Worm (Caenorhabditis elegans) whole organism, L3 larva: ENCODE data around the gene cst-1.

ENCODE experiments used
- ZK546.5 ChIP-seq: sonication (generic microtip); optimal IDR thresholded peaks from 2 replicates; lab custom pipeline; 2017; ENCODE audit warnings: missing biosample characterization, missing genetic modification characterization
- aly-2 ChIP-seq: fragments of 150-350 bp; optimal IDR thresholded peaks from 2 replicates; lab custom pipeline; 2014; ENCODE audit warnings: missing biosample characterization, missing genetic modification characterization
- ama-1 ChIP-seq: fragments of 150-350 bp; optimal IDR thresholded peaks from 2 replicates; lab custom pipeline; 2018
- ceh-16 ChIP-seq: sonication (generic microtip); optimal IDR thresholded peaks from 2 replicates; lab custom pipeline; 2017; ENCODE audit warnings: missing biosample characterization, missing genetic modification characterization
- ceh-28 ChIP-seq: fragments of 150-350 bp; optimal IDR thresholded peaks from 2 replicates; lab custom pipeline; 2014; ENCODE audit warnings: missing biosample characterization, missing genetic modification reagents, missing genetic modification characterization
- ceh-82 ChIP-seq: fragments of 150-350 bp; optimal IDR thresholded peaks from 2 replicates; lab custom pipeline; 2014; ENCODE audit warnings: missing biosample characterization, missing genetic modification characterization
- egl-5 ChIP-seq: fragments of 150-350 bp; optimal IDR thresholded peaks from 2 replicates; lab custom pipeline; 2017; ENCODE audit warnings: missing biosample characterization, missing genetic modification reagents, missing genetic modification characterization, inconsistent platforms
- elt-1 ChIP-seq: fragments of 150-350 bp; optimal IDR thresholded peaks from 2 replicates; lab custom pipeline; 2014; ENCODE audit warnings: missing biosample characterization, missing genetic modification characterization
- elt-2 ChIP-seq: sonication (generic microtip); optimal IDR thresholded peaks from 2 replicates; lab custom pipeline; 2016; ENCODE audit warnings: missing genetic modification reagents, mild to moderate bottlenecking, missing genetic modification characterization, missing compliant biosample characterization
- eor-1 ChIP-seq, 2 experiments: fragments of 150-350 bp; optimal IDR thresholded peaks; 2 replicates each; lab custom pipeline; 2014 to 2018; ENCODE audit warnings: missing biosample characterization in 2 of 2, missing genetic modification characterization in 2 of 2
- fkh-10 ChIP-seq: sonication (generic microtip); optimal IDR thresholded peaks from 2 replicates; lab custom pipeline; 2017; ENCODE audit warnings: missing biosample characterization, missing genetic modification reagents, missing genetic modification characterization
- hmg-11 ChIP-seq: sonication (generic microtip); optimal IDR thresholded peaks from 2 replicates; lab custom pipeline; 2016; ENCODE audit warnings: missing genetic modification characterization, missing compliant biosample characterization
- jun-1 ChIP-seq: fragments of 150-350 bp; optimal IDR thresholded peaks from 2 replicates; lab custom pipeline; 2014; ENCODE audit warnings: missing biosample characterization, missing genetic modification reagents, missing genetic modification characterization
- lin-15B ChIP-seq: fragments of 150-350 bp; optimal IDR thresholded peaks from 2 replicates; lab custom pipeline; 2014; ENCODE audit warnings: missing biosample characterization, missing genetic modification characterization
- lin-39 ChIP-seq: fragments of 150-350 bp; optimal IDR thresholded peaks from 2 replicates; lab custom pipeline; 2018; ENCODE audit warnings: missing biosample characterization, missing genetic modification reagents, missing genetic modification characterization
- lsy-12 ChIP-seq: sonication (generic microtip); optimal IDR thresholded peaks from 2 replicates; lab custom pipeline; 2016; ENCODE audit warnings: mild to moderate bottlenecking, missing genetic modification characterization, missing compliant biosample characterization
- mdl-1 ChIP-seq: fragments of 150-350 bp; optimal IDR thresholded peaks from 2 replicates; lab custom pipeline; 2014; ENCODE audit warnings: missing biosample characterization, missing genetic modification characterization
- mml-1 ChIP-seq: fragments of 150-350 bp; sonication (generic microtip); optimal IDR thresholded peaks from 3 replicates; lab custom pipeline; 2014; ENCODE audit warnings: missing biosample characterization, missing genetic modification characterization
- nfya-1 ChIP-seq: sonication (generic microtip); optimal IDR thresholded peaks from 2 replicates; lab custom pipeline; 2017; ENCODE audit warnings: missing genetic modification characterization, mild to moderate bottlenecking, missing compliant biosample characterization, antibody characterized with exemption, moderate library complexity; ENCODE audit not compliant: insufficient read depth
- nhr-11 ChIP-seq: fragments of 150-350 bp; optimal IDR thresholded peaks from 2 replicates; lab custom pipeline; 2014; ENCODE audit warnings: missing biosample characterization, missing genetic modification characterization
- nhr-12 ChIP-seq: fragments of 150-350 bp; optimal IDR thresholded peaks from 2 replicates; lab custom pipeline; 2014; ENCODE audit warnings: missing biosample characterization, missing genetic modification characterization
- nhr-23 ChIP-seq: fragments of 150-350 bp; optimal IDR thresholded peaks from 2 replicates; lab custom pipeline; 2014; ENCODE audit warnings: missing biosample characterization, missing genetic modification reagents, missing genetic modification characterization
- nhr-237 ChIP-seq: fragments of 150-350 bp; optimal IDR thresholded peaks from 2 replicates; lab custom pipeline; 2014; ENCODE audit warnings: missing biosample characterization, missing genetic modification characterization
- nhr-28 ChIP-seq: fragments of 150-350 bp; optimal IDR thresholded peaks from 2 replicates; lab custom pipeline; 2014; ENCODE audit warnings: missing biosample characterization, missing genetic modification characterization
- nhr-43 ChIP-seq: sonication (generic microtip); optimal IDR thresholded peaks from 2 replicates; lab custom pipeline; 2016; ENCODE audit warnings: mild to moderate bottlenecking, missing genetic modification characterization, missing compliant biosample characterization; ENCODE audit not compliant: poor library complexity, severe bottlenecking
- nhr-67 ChIP-seq: fragments of 150-350 bp; optimal IDR thresholded peaks from 2 replicates; lab custom pipeline; 2014; ENCODE audit warnings: missing biosample characterization, missing genetic modification characterization
- nhr-76 ChIP-seq: fragments of 150-350 bp; sonication (generic microtip); optimal IDR thresholded peaks from 5 replicates; lab custom pipeline; 2014; ENCODE audit warnings: missing biosample characterization, missing genetic modification characterization
- nhr-77 ChIP-seq: fragments of 150-350 bp; optimal IDR thresholded peaks from 2 replicates; lab custom pipeline; 2014; ENCODE audit warnings: missing biosample characterization, missing genetic modification characterization
- pha-4 ChIP-seq: fragments of 150-350 bp; optimal IDR thresholded peaks from 2 replicates; lab custom pipeline; 2014; ENCODE audit warnings: missing biosample characterization, missing genetic modification reagents, missing genetic modification characterization
- pqm-1 ChIP-seq: fragments of 150-350 bp; optimal IDR thresholded peaks from 2 replicates; lab custom pipeline; 2017; ENCODE audit warnings: missing biosample characterization, missing genetic modification characterization, inconsistent platforms
- unc-39 ChIP-seq: sonication (generic microtip); optimal IDR thresholded peaks from 4 replicates; lab custom pipeline; 2017; ENCODE audit warnings: missing biosample characterization, missing genetic modification characterization
- unc-62 ChIP-seq: fragments of 150-350 bp; sonication (generic microtip); optimal IDR thresholded peaks from 4 replicates; lab custom pipeline; 2014; ENCODE audit warnings: missing biosample characterization, missing genetic modification reagents, missing genetic modification characterization
- zag-1 ChIP-seq: fragments of 150-350 bp; optimal IDR thresholded peaks from 2 replicates; lab custom pipeline; 2014; ENCODE audit warnings: missing biosample characterization, missing genetic modification characterization
- ztf-11 ChIP-seq: fragments of 150-350 bp; optimal IDR thresholded peaks from 2 replicates; lab custom pipeline; 2014; ENCODE audit warnings: missing biosample characterization, missing genetic modification characterization

The cst-1 gene

DNA sequence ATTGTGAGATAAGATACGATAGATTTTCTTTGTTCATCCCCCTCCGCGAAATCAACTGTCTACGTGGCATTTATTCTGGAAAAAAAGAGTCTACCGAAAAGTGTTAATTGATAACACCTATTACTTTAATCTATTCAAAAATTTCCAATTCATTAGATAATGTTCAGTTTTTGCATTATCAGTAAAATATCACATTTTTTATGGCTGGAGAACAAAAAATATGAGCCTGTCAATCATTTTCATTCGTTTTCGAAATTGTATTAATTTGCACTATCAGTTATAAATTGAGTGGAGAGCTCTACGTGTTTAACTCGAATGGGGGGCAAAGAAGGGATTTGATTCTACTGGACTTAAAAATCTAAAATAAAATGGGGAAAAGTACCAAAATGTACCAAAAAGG is 19.6 kb downstream of the cst-1 start:
- TF ChIP-seq elt-2 (peak; percentile 61), jun-1 (tag; lab: Kevin White, UChicago) (no peak), lin-15B (no peak), nhr-67 (no peak), lin-39 (tag; lab: Kevin White, UChicago) (no peak)

DNA sequence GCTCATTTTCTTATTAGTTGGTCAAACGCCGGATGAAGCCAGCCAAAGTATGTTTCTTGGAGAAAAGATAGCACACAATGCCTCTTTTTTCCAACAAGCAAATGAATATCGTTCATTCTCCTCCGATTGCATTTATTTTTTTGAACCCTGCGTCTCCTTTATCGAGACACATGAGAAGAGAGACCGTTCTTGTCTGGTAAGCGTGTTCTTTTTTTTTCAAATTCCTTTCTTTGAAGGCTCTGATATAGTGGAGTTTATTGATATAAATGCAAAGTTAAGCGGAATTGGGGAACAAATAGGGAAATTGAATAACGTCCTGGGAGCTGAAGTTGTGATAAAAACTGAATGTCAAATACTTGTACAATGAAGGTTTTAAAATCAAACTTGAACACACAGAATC is 23.1 kb downstream of the cst-1 start, which contains the start of gene F14H12.7:
Gene F14H12.7 (minus strand): TSS at position 101 of the 400 bp plus-strand sequence.
- TF ChIP-seq nhr-77 (no peak), mdl-1 (tag; lab: Kevin White, UChicago) (no peak), nhr-237 (tag; lab: Kevin White, UChicago) (no peak), ztf-11 (tag; lab: Kevin White, UChicago) (no peak), zag-1 (tag; lab: Kevin White, UChicago) (no peak), nhr-67 (no peak), ceh-82 (tag; lab: Kevin White, UChicago) (no peak), pqm-1 (tag; lab: Kevin White, UChicago) (no peak), hmg-11 (no peak), aly-2 (tag; lab: Kevin White, UChicago) (no peak), nfya-1 (tag; lab: Kevin White, UChicago) (no peak), egl-5 (tag; lab: Kevin White, UChicago) (no peak), nhr-23 (no peak), nhr-28 (tag; lab: Kevin White, UChicago) (no peak)

DNA sequence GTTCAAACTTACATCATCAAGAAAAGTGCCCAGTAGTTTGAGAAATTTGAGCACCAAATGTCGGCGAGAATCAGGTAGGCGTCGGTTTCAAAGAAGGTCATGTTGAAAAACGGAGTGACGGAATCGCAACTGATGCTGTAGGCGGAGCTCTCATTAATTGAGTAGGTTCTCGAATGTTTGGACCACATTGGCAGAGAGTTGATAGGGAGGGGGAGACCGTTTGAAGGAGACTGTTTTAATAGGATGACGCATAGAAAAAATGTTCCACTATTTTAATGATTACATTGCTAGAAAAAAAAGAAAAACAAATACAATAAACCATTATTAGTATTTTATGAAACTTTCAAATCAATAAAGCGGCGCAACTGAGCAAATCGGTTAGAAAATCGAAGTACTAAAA is 23.8 kb downstream of the cst-1 start, which contains the start of gene F14H12.17:
Gene F14H12.17 (minus strand): TSS at position 101 of the 400 bp plus-strand sequence.
- no peak for TF ChIP-seq pha-4 (tag; lab: Kevin White, UChicago)
- no peak for TF ChIP-seq nhr-237 (tag; lab: Kevin White, UChicago)
- TF ChIP-seq eor-1 (tag; optimal IDR thresholded peaks at IDR 0.05; lab: Kevin White, UChicago): no peak
- TF ChIP-seq elt-2: no peak

DNA sequence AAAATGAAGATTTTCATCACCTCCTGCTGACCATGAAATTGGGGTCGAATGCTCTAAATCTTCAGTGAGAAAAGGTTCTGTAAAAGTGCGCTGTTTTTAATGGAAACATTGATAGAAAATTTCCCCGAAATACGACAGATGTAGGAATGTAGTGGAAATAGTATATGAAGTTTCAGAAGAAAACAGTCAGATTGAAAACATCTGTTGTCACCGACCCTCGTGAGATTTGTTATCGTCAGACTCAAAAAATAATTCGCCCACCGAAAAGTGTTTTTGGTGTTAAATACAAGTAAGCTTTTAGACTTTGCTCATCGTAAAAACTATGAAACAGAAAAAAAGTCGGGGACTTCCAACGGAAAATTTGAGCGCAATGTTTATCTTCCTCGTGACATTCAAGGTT is 25.4 kb downstream of the cst-1 start, which contains the start of gene F14H12.8:
Gene F14H12.8 (minus strand): TSS at position 101 of the 400 bp plus-strand sequence.
- TF ChIP-seq nhr-67: no peak
- no peak for TF ChIP-seq lsy-12 (tag; lab: Kevin White, UChicago)
- no peak for TF ChIP-seq ZK546.5 (tag; lab: Kevin White, UChicago)
- no peak for TF ChIP-seq mml-1 (tag; lab: Kevin White, UChicago)
- TF ChIP-seq nhr-43: no peak
- TF ChIP-seq nhr-12 (tag; lab: Kevin White, UChicago): no peak

DNA sequence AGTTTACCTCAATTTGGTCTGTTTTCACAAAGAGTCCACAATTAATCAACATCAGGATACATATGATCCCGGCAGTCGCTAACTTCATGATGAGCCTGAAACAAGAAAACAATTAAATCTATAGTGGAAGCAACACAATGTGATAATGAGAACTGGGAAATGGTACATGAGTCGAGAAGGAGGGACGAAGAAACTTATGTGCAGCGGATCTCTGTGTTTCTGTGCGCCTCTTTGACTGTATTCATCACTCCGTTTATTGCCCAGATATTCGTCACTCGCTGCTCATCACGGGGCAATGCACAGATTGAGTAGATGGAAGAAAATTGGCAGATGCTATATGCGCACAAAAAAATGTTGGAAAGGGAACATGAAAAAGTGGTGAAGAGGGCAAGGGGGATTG is 26.8 kb downstream of the cst-1 start, which contains the start of gene R160.3:
Gene R160.3 (minus strand): TSS at position 101 of the 400 bp plus-strand sequence.
- TF ChIP-seq pqm-1 (tag; lab: Kevin White, UChicago) (no peak), ceh-28 (tag; lab: Kevin White, UChicago) (no peak), ceh-16 (tag; lab: Kevin White, UChicago) (no peak), eor-1 (tag; optimal IDR thresholded peaks at IDR 0.05; lab: Kevin White, UChicago) (no peak), unc-39 (tag; lab: Kevin White, UChicago) (no peak), nhr-23 (no peak), nhr-67 (no peak), hmg-11 (no peak), pha-4 (tag; lab: Kevin White, UChicago) (no peak), lsy-12 (tag; lab: Kevin White, UChicago) (no peak), elt-1 (tag; lab: Kevin White, UChicago) (no peak), aly-2 (tag; lab: Kevin White, UChicago) (no peak), unc-62 (GFP tag; lab: Kevin White, UChicago) (no peak), mdl-1 (tag; lab: Kevin White, UChicago) (no peak), nhr-11 (tag; lab: Kevin White, UChicago) (no peak), fkh-10 (no peak), lin-15B (no peak), nhr-77 (no peak)

DNA sequence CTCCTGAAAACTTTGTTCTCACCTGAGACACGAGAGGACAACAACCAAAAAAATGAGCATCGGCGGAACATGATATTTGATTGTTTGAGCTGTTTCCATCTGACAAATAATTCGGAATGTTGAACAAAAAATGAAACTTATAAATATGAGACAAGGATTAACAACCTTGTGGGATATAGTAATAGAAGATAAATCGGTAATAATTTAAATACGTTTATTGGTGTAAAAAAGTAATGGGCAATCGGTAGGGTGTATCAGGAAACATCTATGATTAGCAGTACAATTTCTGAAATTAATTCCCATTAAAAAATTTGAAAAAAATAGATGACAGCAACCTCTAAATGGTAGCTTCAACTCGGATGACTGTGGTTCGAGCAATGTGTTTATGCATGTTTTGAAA is 28.0 kb downstream of the cst-1 start, which contains the start of gene R160.10:
Gene R160.10 (minus strand): TSS at position 101 of the 400 bp plus-strand sequence.
- no peak for TF ChIP-seq nhr-28 (tag; lab: Kevin White, UChicago)
- TF ChIP-seq unc-62 (GFP tag; lab: Kevin White, UChicago): no peak
- TF ChIP-seq lsy-12 (tag; lab: Kevin White, UChicago): no peak
- TF ChIP-seq zag-1 (tag; lab: Kevin White, UChicago): no peak
- no peak for TF ChIP-seq nhr-23
- TF ChIP-seq pha-4 (tag; lab: Kevin White, UChicago): no peak
- no peak for TF ChIP-seq jun-1 (tag; lab: Kevin White, UChicago)
- TF ChIP-seq elt-1 (tag; lab: Kevin White, UChicago): no peak
- TF ChIP-seq ZK546.5 (tag; lab: Kevin White, UChicago): no peak
- TF ChIP-seq fkh-10: no peak
- TF ChIP-seq lin-15B: no peak
- TF ChIP-seq nhr-76 (tag; lab: Kevin White, UChicago): no peak
- no peak for TF ChIP-seq ama-1 (lab: Kevin White, UChicago)
